Worm (Caenorhabditis elegans): ENCODE measurements around the gene sru-40.

ce11 chrV:9803176-9803575, 30.6 kb downstream of the sru-40 start, which contains the start of gene sru-39:
- TF ChIP-seq pha-4 (tag; optimal IDR thresholded peaks at IDR 0.05) (no peak), lsy-2 (tag; optimal IDR thresholded peaks at IDR 0.05) (no peak), elt-3 (tag; optimal IDR thresholded peaks at IDR 0.05) (no peak), bed-3 (GFP tag; optimal IDR thresholded peaks at IDR 0.05) (no peak), unc-120 (tag; optimal IDR thresholded peaks at IDR 0.05; ENCODE audit: poor library complexity, severe bottlenecking) (no peak)

All from whole organism, mixed stage, embryonic.